Fruit fly (Drosophila melanogaster) whole organism, pupa: ENCODE results near the gene CG13085.

ENCODE experiments used
- CG10348 ChIP-seq: fragments of 200-800 bp; sonication (Bioruptor generic); IDR thresholded peaks from 2 replicates; pipeline ENCODE4 v1.3.6; 2022; ENCODE audit warnings: missing biosample characterization, missing genetic modification characterization
- CG12605 ChIP-seq: fragments of 200-800 bp; sonication (Bioruptor generic); IDR thresholded peaks from 2 replicates; pipeline ENCODE4 v1.3.6; 2022; ENCODE audit warnings: missing biosample characterization, missing genetic modification characterization
- CG13204 ChIP-seq: fragments of 200-800 bp; sonication (Bioruptor generic); optimal IDR thresholded peaks from 2 replicates; lab custom pipeline; 2018; ENCODE audit warnings: missing biosample characterization, mild to moderate bottlenecking, missing genetic modification characterization, moderate library complexity
- CG14655 ChIP-seq: fragments of 200-800 bp; sonication (Bioruptor generic); optimal IDR thresholded peaks from 3 replicates; lab custom pipeline; 2017; ENCODE audit warnings: mild to moderate bottlenecking, missing biosample characterization, missing genetic modification reagents, missing genetic modification characterization
- CG15710 ChIP-seq: fragments of 200-800 bp; sonication (Bioruptor generic); optimal IDR thresholded peaks from 2 replicates; lab custom pipeline; 2018; ENCODE audit warnings: missing biosample characterization, mild to moderate bottlenecking, missing genetic modification characterization, moderate library complexity
- CG17806 ChIP-seq: fragments of 200-800 bp; sonication (Bioruptor generic); optimal IDR thresholded peaks from 2 replicates; lab custom pipeline; 2018; ENCODE audit warnings: missing biosample characterization, mild to moderate bottlenecking, missing genetic modification characterization, moderate library complexity
- CG32121 ChIP-seq: fragments of 200-800 bp; sonication (Bioruptor generic); IDR thresholded peaks from 2 replicates; pipeline ENCODE4 v1.3.6; 2022; ENCODE audit warnings: missing biosample characterization, missing genetic modification characterization
- CG34367 ChIP-seq: fragments of 200-800 bp; sonication (Bioruptor generic); optimal IDR thresholded peaks from 2 replicates; lab custom pipeline; 2018; ENCODE audit warnings: missing biosample characterization, mild to moderate bottlenecking, missing genetic modification characterization
- CG4496 ChIP-seq: fragments of 200-800 bp; sonication (Bioruptor generic); IDR thresholded peaks from 3 replicates; pipeline ENCODE4 v1.3.6; 2022; ENCODE audit warnings: missing biosample characterization, missing genetic modification characterization
- CG8159 ChIP-seq: fragments of 200-800 bp; sonication (Bioruptor generic); optimal IDR thresholded peaks from 3 replicates; lab custom pipeline; 2018; ENCODE audit warnings: missing biosample characterization, mild to moderate bottlenecking, missing genetic modification characterization, moderate library complexity
- CG8301 ChIP-seq: fragments of 200-800 bp; sonication (Bioruptor generic); optimal IDR thresholded peaks from 2 replicates; lab custom pipeline; 2018; ENCODE audit warnings: missing biosample characterization, mild to moderate bottlenecking, missing genetic modification characterization
- CG9948 ChIP-seq: fragments of 200-800 bp; sonication (Bioruptor generic); optimal IDR thresholded peaks from 2 replicates; lab custom pipeline; 2018; ENCODE audit warnings: missing biosample characterization, mild to moderate bottlenecking, missing genetic modification characterization, moderate library complexity
- D1 ChIP-seq: fragments of 200-800 bp; sonication (Bioruptor generic); optimal IDR thresholded peaks from 2 replicates; lab custom pipeline; 2018; ENCODE audit warnings: missing biosample characterization, mild to moderate bottlenecking, missing genetic modification characterization, moderate library complexity
- EcR ChIP-seq: fragments of 200-800 bp; sonication (Bioruptor generic); optimal IDR thresholded peaks from 3 replicates; lab custom pipeline; 2019; ENCODE audit warnings: missing biosample characterization, missing genetic modification characterization, mild to moderate bottlenecking, moderate library complexity, missing genetic modification reagents
- Ets98B ChIP-seq: fragments of 200-800 bp; sonication (Bioruptor generic); IDR thresholded peaks from 2 replicates; pipeline ENCODE4 v1.3.6; 2022; ENCODE audit warnings: missing biosample characterization, missing genetic modification characterization
- Pif1A ChIP-seq: fragments of 200-800 bp; sonication (Bioruptor generic); optimal IDR thresholded peaks from 3 replicates; lab custom pipeline; 2016; ENCODE audit warnings: missing biosample characterization, missing genetic modification characterization
- Pif1B ChIP-seq: fragments of 200-800 bp; sonication (Bioruptor generic); optimal IDR thresholded peaks from 3 replicates; lab custom pipeline; 2016; ENCODE audit warnings: missing biosample characterization, missing genetic modification characterization
- Snoo ChIP-seq: fragments of 200-800 bp; sonication (Bioruptor generic); optimal IDR thresholded peaks from 3 replicates; lab custom pipeline; 2017; ENCODE audit warnings: missing biosample characterization, mild to moderate bottlenecking, missing genetic modification characterization, inconsistent platforms
- fd96Ca ChIP-seq: fragments of 200-800 bp; sonication (Bioruptor generic); IDR thresholded peaks from 3 replicates; pipeline ENCODE4 v1.3.6; 2022; ENCODE audit warnings: missing biosample characterization, missing genetic modification characterization
- gl ChIP-seq: fragments of 200-800 bp; sonication (Bioruptor generic); optimal IDR thresholded peaks from 2 replicates; lab custom pipeline; 2018; ENCODE audit warnings: missing biosample characterization, mild to moderate bottlenecking, missing genetic modification characterization
- rn ChIP-seq: fragments of 200-800 bp; sonication (Bioruptor generic); IDR thresholded peaks from 2 replicates; pipeline ENCODE4 v1.3.6; 2022; ENCODE audit warnings: missing biosample characterization, missing genetic modification characterization

The CG13085 gene

dm6 chr2L:19440732-19441131, 16.9 kb downstream of the CG13085 start:
- TF ChIP-seq CG14655 (GFP tag; lab: Kevin White, UChicago) (no peak), CG9948 (no peak), CG8301 (tag; lab: Kevin White, UChicago) (no peak), CG8159 (no peak), D1 (tag; lab: Kevin White, UChicago) (no peak), EcR (GFP tag; lab: Kevin White, UChicago) (peak; percentile 99), CG15710 (tag; lab: Kevin White, UChicago) (peak; percentile 25), CG32121 (GFP tag; lab: Robert Waterston, UW) (no peak), CG34367 (no peak), Pif1B (GFP tag; lab: Kevin White, UChicago) (no peak), Ets98B (GFP tag; lab: Robert Waterston, UW) (peak; percentile 14), gl (tag; lab: Kevin White, UChicago) (no peak), fd96Ca (GFP tag; lab: Robert Waterston, UW) (peak; percentile 47; the same call in 1 of the 3 replicates), CG4496 (GFP tag; lab: Robert Waterston, UW) (no peak; the same call in 2 of the 3 replicates), CG10348 (no peak), CG13204 (GFP tag; lab: Kevin White, UChicago) (no peak), CG17806 (no peak), CG12605 (GFP tag; lab: Robert Waterston, UW) (no peak), rn (GFP tag; lab: Robert Waterston, UW) (no peak), Snoo (tag; lab: Kevin White, UChicago) (peak; percentile 18), Pif1A (GFP tag; lab: Kevin White, UChicago) (no peak)

dm6 chr2L:19441339-19441738, 17.5 kb downstream of the CG13085 start:
- TF ChIP-seq rn (GFP tag; lab: Robert Waterston, UW) (peak; percentile 25; the same call in 1 of the 2 replicates), CG12605 (GFP tag; lab: Robert Waterston, UW) (0 out of 2 replicates have a peak, but pooled peaks have one; percentile 10), Ets98B (GFP tag; lab: Robert Waterston, UW) (peak; percentile 38), Pif1A (GFP tag; lab: Kevin White, UChicago) (no peak), CG4496 (GFP tag; lab: Robert Waterston, UW) (peak; percentile 44; the same call in 1 of the 3 replicates), CG8301 (tag; lab: Kevin White, UChicago) (no peak), CG32121 (GFP tag; lab: Robert Waterston, UW) (peak; percentile 22; the same call in 1 of the 2 replicates), gl (tag; lab: Kevin White, UChicago) (no peak), fd96Ca (GFP tag; lab: Robert Waterston, UW) (peak; percentile 78)

- TF ChIP-seq CG10348 (no peak), CG8159 (peak; percentile 28), Pif1B (GFP tag; lab: Kevin White, UChicago) (no peak), CG34367 (no peak), EcR (GFP tag; lab: Kevin White, UChicago) (no peak), CG14655 (GFP tag; lab: Kevin White, UChicago) (peak; percentile 58), Ets98B (GFP tag; lab: Robert Waterston, UW) (no peak), Snoo (tag; lab: Kevin White, UChicago) (no peak), Pif1A (GFP tag; lab: Kevin White, UChicago) (no peak), CG32121 (GFP tag; lab: Robert Waterston, UW) (peak; percentile 16; the same call in 1 of the 2 replicates), CG8301 (tag; lab: Kevin White, UChicago) (peak; percentile 36), fd96Ca (GFP tag; lab: Robert Waterston, UW) (peak; percentile 48; the same call in 2 of the 3 replicates), D1 (tag; lab: Kevin White, UChicago) (no peak), CG4496 (GFP tag; lab: Robert Waterston, UW) (peak; percentile 25; the same call in 1 of the 3 replicates), CG15710 (tag; lab: Kevin White, UChicago) (peak; percentile 12), CG12605 (GFP tag; lab: Robert Waterston, UW) (no peak; the same call in 1 of the 2 replicates), gl (tag; lab: Kevin White, UChicago) (no peak), CG9948 (peak; percentile 50), CG17806 (peak; percentile 31), rn (GFP tag; lab: Robert Waterston, UW) (0 out of 2 replicates have a peak, but pooled peaks have one; percentile 6), CG13204 (GFP tag; lab: Kevin White, UChicago) (no peak)
Observed at dm6 chr2L:19441791-19442190, 17.9 kb downstream of the CG13085 start, which contains the start of gene RanGAP. Gene RanGAP, plus strand, starts transcription at chr2L:19441959.

- TF ChIP-seq D1 (tag; lab: Kevin White, UChicago) (no peak), Snoo (tag; lab: Kevin White, UChicago) (no peak), CG13204 (GFP tag; lab: Kevin White, UChicago) (no peak), CG15710 (tag; lab: Kevin White, UChicago) (no peak), CG8301 (tag; lab: Kevin White, UChicago) (no peak), Pif1B (GFP tag; lab: Kevin White, UChicago) (no peak), Pif1A (GFP tag; lab: Kevin White, UChicago) (no peak), Ets98B (GFP tag; lab: Robert Waterston, UW) (no peak), CG8159 (no peak), CG9948 (no peak), CG14655 (GFP tag; lab: Kevin White, UChicago) (no peak), CG4496 (GFP tag; lab: Robert Waterston, UW) (no peak), CG32121 (GFP tag; lab: Robert Waterston, UW) (no peak), EcR (GFP tag; lab: Kevin White, UChicago) (no peak), CG12605 (GFP tag; lab: Robert Waterston, UW) (no peak), rn (GFP tag; lab: Robert Waterston, UW) (no peak), CG34367 (no peak), CG17806 (no peak)
Observed at dm6 chr2L:19442627-19443026, 18.8 kb downstream of the CG13085 start, which contains the start of gene CG10237. Gene CG10237, minus strand, starts transcription at chr2L:19442727.

dm6 chr2L:19444734-19445140, 20.9 kb downstream of the CG13085 start, which contains the start of gene Hs2st:
Gene Hs2st, minus strand, starts transcription at chr2L:19444750.
- TF ChIP-seq CG15710 (tag; lab: Kevin White, UChicago), result peak; percentile 89
- TF ChIP-seq CG9948, result peak; percentile 82
- peak; percentile 85 for TF ChIP-seq CG4496 (GFP tag; lab: Robert Waterston, UW)
- TF ChIP-seq D1 (tag; lab: Kevin White, UChicago), result no peak
- peak; percentile 84 for TF ChIP-seq CG34367
- peak; percentile 94 for TF ChIP-seq fd96Ca (GFP tag; lab: Robert Waterston, UW)
- TF ChIP-seq gl (tag; lab: Kevin White, UChicago), result peak; percentile 71
- peak; percentile 85 for TF ChIP-seq rn (GFP tag; lab: Robert Waterston, UW)
- 0 out of 2 replicates have a peak, but pooled peaks have one; percentile 36 for TF ChIP-seq CG10348
- peak; percentile 64 for TF ChIP-seq CG12605 (GFP tag; lab: Robert Waterston, UW)
- peak; percentile 90 for TF ChIP-seq CG32121 (GFP tag; lab: Robert Waterston, UW)
- no peak for TF ChIP-seq CG14655 (GFP tag; lab: Kevin White, UChicago)
- peak; percentile 82 for TF ChIP-seq CG17806
- peak; percentile 58 for TF ChIP-seq EcR (GFP tag; lab: Kevin White, UChicago)
- peak; percentile 85 for TF ChIP-seq CG8159
- peak; percentile 79 for TF ChIP-seq Ets98B (GFP tag; lab: Robert Waterston, UW)
- TF ChIP-seq CG13204 (GFP tag; lab: Kevin White, UChicago), result no peak
- TF ChIP-seq Pif1B (GFP tag; lab: Kevin White, UChicago), result no peak
- TF ChIP-seq CG8301 (tag; lab: Kevin White, UChicago), result peak; percentile 82
- TF ChIP-seq Snoo (tag; lab: Kevin White, UChicago), result peak; percentile 87
- no peak for TF ChIP-seq Pif1A (GFP tag; lab: Kevin White, UChicago)
- TF ChIP-seq, all 21 proteins: peak for 16
